Worm (Caenorhabditis elegans) whole organism, L4/young adult: ENCODE results near the gene Y105C5B.9.

Source experiments
- W03F9.2 ChIP-seq: fragments of 150-350 bp; optimal IDR thresholded peaks from 2 replicates; lab custom pipeline; 2014; ENCODE audit warnings: missing biosample characterization, missing genetic modification characterization
- dao-5 ChIP-seq: sonication (generic microtip); optimal IDR thresholded peaks from 2 replicates; lab custom pipeline; 2016; ENCODE audit warnings: missing genotype, missing genetic modification characterization, moderate library complexity, missing compliant biosample characterization
- him-1 ChIP-seq: sonication (generic microtip); optimal IDR thresholded peaks from 2 replicates; lab custom pipeline; 2016; ENCODE audit warnings: missing genotype, missing genetic modification reagents, missing genetic modification characterization, missing compliant biosample characterization

Y105C5B.9 gene

DNA sequence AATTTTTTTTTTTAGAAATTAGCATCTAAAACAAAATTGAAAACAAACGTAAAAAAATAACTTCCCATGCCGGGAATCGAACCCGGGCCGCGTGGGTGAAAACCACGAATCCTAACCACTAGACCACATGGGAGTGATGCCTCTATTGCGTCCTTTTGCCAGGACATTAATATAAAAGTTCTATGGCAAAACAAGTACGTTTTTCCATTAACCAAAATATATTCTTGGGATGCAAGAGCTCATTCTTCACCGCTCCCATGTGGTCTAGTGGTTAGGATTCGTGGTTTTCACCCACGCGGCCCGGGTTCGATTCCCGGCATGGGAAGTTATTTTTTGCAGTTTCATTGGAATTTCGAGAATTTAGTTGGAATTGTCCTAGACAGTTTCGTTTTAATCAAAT, 2.7 kb downstream of the Y105C5B.9 start:
- peak; percentile 8 for TF ChIP-seq dao-5 (tag; lab: Kevin White, UChicago)

DNA sequence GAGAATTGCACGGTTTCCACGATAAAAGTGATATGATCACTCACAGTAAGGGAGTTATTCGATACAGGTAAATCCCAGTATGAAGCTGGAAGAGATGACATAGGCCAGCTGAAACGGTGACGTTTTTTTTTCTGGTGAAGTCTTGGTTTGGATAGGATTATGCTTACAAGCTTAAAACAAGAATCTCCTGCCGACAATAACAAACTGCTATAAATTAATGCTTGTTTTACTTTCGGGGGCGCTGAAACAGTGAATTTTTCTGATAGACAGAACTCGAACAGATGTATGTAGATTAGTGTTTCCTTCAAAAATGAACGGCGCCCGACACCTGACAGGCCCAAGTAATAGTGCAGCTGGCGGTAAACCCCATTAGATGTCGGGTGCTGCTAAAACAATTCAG, 3.4 kb downstream of the Y105C5B.9 start, which contains the start of gene srv-16:
TSS of gene srv-16 (minus strand) at position 101 of the 400 bp plus-strand sequence.
- TF ChIP-seq dao-5 (tag; lab: Kevin White, UChicago) (no peak), W03F9.2 (tag; lab: Kevin White, UChicago) (no peak), him-1 (no peak)

DNA sequence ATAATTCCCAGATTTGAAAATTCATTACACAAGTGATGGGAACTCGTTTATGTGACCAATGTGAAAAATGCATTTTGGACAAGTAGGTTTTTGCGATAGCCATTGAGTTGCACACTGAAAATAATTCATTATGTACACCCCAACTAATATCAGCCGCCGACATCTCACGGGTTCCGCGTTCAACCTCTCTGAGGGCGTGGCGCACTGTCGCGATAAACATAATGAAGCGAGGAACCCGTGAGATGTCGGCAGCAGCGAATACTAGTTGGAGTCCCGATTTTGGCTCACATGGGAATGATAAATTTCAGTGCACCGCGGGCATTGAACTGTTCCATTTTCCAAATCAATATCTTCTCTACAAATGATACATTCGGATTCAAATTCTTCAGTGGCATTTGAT, 6.7 kb downstream of the Y105C5B.9 start:
- no peak for TF ChIP-seq dao-5 (tag; lab: Kevin White, UChicago)
- no peak for TF ChIP-seq him-1
- no peak for TF ChIP-seq W03F9.2 (tag; lab: Kevin White, UChicago)

- TF ChIP-seq W03F9.2 (tag; lab: Kevin White, UChicago) (no peak), dao-5 (tag; lab: Kevin White, UChicago) (no peak), him-1 (no peak)
Measured at ce11 chrIV:15938471-15938870, 8.1 kb downstream of the Y105C5B.9 start.

DNA sequence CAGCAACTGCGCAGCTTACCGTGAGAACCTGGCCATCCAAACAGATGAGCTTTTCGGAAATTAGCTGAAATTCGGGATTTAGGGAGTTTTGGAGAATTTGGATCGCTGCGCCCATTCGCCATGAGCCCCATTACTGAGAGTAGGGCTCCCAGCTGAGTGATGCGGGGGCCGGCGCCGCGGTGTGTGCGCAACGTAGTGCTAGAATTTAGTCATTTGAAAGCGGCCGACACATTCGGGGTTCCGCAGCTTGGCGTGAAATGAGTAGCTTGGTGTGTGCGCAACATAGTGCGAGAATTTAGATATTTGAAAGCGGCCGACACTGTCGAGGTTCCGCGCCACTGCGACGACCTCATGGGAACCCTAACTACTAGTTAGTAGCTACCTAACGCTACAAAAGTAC, 10.4 kb downstream of the Y105C5B.9 start:
- TF ChIP-seq W03F9.2 (tag; lab: Kevin White, UChicago) (no peak), him-1 (no peak), dao-5 (tag; lab: Kevin White, UChicago) (no peak)

- TF ChIP-seq dao-5 (tag; lab: Kevin White, UChicago) (no peak), him-1 (no peak), W03F9.2 (tag; lab: Kevin White, UChicago) (no peak)
Measured at ce11 chrIV:15941403-15941802, 11.0 kb downstream of the Y105C5B.9 start, which contains the start of gene Y105C5B.11. Y105C5B.11 (minus strand) TSS chrIV:15941503.

DNA sequence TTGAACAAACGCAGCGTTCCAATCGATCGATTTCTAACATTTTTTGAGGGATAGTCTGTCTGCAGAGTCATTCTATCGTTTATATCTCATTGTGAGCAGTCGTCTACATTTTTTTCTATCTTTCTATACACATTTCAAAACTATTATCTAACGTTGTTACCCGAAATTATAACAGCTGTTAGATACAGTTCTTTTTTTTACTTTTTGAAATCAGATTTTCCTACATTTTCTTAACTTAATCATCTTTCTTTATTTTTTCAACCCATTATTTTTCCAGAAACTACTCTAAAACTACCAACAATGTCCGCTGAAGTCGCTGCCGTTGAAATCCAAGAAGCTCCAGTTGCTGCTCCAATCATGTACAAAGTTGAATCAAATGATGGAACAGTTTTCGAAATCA, 16.1 kb downstream of the Y105C5B.9 start, which contains the start of gene skr-10:
TSS of gene skr-10 (plus strand) at position 301 of the 400 bp plus-strand sequence.
- TF ChIP-seq dao-5 (tag; lab: Kevin White, UChicago) (no peak), W03F9.2 (tag; lab: Kevin White, UChicago) (no peak), him-1 (no peak)

DNA sequence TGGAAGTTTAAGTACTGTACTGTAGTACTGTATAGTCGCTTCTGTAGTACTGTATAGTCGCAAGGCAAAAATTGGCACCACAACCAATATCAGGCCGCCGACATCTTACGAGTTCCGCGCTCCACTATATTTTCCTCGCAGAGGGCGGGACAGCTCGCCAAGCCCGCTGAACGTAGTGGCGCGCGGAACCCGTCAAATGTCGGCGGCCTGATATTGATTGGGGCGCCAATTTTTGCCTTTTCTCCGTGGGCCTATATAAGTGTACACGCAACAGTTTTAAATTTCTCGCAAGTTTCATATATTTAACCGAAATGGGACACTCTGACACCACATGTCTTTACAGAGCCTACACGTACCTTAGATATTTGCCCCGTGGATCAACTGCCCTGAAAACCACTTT, 19.6 kb downstream of the Y105C5B.9 start:
- TF ChIP-seq him-1 = no peak
- no peak for TF ChIP-seq dao-5 (tag; lab: Kevin White, UChicago)

DNA sequence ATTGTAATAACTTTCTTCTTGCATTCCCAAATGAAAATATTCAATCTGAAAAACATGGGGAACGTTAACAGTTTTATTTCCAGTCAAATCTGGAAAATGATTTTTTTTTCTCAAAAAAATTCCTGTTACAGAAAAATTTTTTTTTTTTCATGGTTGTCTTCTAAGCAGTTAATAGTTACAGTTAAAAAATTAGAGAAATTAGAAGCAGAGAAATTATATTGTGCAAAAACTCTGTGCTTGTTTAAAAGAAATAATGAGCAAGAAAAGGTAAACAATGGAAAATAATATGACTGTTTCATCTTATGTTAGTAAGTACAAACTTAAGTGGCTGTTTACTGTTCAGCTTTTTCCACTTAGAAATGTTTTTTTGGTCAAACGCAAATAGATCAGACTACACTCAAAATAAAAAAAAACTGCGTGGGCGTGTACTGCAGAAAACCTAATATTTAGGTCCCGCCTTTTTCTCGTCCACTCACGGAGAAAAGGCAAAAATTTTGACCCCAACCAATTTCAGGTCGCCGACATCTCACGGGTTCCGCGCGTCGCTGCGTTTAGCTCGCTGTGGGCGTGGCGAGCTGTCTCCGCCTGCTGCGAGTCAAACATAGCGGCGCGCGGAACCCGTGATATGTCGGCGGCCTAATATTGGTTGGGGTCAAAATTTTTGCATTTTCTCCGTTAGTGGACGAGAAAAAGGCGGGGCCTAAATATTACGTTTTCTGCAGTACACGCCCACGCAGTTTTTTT, 20.6 kb downstream of the Y105C5B.9 start, which contains the start of gene ifas-3:
TSS of gene ifas-3 (minus strand) at position 51 of the 744 bp plus-strand sequence.
- TF ChIP-seq W03F9.2 (tag; lab: Kevin White, UChicago) (no peak), dao-5 (tag; lab: Kevin White, UChicago) (no peak), him-1 (no peak)

DNA sequence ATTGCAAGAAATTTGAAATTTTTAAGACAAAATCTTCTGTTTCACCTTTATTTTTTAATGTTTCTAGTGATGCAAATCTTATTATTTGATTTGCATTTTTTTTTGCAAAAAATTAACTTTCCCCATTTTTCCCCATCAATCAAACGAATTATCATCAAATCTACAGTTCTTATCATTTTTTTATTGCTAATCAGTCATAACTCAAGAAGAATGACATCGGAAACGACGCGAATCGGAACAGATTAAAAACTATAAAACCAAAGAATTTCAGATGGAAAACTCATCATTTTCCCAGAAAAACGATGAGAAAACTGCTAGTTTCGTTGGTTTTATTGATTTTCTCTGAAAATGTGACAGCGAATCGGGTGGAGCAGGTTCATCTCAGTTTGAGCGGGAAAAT, 21.3 kb downstream of the Y105C5B.9 start, which contains the start of gene Y105C5B.15:
TSS of gene Y105C5B.15 (plus strand) at position 297 of the 400 bp plus-strand sequence.
- no peak for TF ChIP-seq him-1
- no peak for TF ChIP-seq W03F9.2 (tag; lab: Kevin White, UChicago)
- TF ChIP-seq dao-5 (tag; lab: Kevin White, UChicago) = no peak

DNA sequence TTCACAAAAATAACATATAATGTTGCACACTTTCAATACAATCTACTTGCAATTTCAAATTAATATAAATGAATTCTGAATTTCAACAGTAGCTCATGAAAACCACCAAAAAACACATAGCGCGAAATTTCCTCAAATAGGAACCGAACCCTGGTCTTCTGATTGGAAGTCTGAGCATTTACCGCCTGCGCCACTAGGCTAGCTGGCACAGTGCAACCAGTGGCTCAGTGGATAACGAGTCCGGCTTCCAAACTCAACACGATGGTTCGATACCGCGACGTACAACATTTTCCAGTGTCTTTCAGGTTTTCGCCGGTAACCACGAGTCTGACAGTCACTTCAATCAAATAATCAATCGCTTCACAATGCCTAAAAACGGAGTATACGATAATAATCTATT, 23.3 kb downstream of the Y105C5B.9 start:
- TF ChIP-seq W03F9.2 (tag; lab: Kevin White, UChicago) (no peak), dao-5 (tag; lab: Kevin White, UChicago) (no peak), him-1 (no peak)

- TF ChIP-seq him-1 = no peak
- TF ChIP-seq W03F9.2 (tag; lab: Kevin White, UChicago) = no peak
- TF ChIP-seq dao-5 (tag; lab: Kevin White, UChicago) = no peak
Measured at ce11 chrIV:15955349-15955748, 25.0 kb downstream of the Y105C5B.9 start.

DNA sequence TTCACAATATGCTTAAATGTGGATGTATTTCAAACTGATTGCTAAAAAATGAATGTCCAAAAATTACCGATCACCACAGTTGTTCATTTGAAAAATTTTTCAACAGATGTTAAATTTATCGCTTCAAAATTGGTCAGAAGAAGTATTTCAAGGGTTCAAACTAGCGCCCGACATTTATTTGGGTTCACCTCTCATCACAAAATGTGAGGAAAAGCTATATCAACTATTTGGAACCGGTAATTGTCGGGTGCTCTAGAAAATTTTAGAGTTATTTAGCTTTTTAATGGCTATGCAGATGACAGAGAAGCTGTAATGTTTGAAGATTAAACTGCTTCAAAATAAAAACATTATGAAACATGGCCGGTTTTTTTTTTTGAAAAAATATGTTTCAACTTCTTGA, 30.7 kb downstream of the Y105C5B.9 start:
- TF ChIP-seq W03F9.2 (tag; lab: Kevin White, UChicago) (no peak), him-1 (no peak), dao-5 (tag; lab: Kevin White, UChicago) (no peak)

DNA sequence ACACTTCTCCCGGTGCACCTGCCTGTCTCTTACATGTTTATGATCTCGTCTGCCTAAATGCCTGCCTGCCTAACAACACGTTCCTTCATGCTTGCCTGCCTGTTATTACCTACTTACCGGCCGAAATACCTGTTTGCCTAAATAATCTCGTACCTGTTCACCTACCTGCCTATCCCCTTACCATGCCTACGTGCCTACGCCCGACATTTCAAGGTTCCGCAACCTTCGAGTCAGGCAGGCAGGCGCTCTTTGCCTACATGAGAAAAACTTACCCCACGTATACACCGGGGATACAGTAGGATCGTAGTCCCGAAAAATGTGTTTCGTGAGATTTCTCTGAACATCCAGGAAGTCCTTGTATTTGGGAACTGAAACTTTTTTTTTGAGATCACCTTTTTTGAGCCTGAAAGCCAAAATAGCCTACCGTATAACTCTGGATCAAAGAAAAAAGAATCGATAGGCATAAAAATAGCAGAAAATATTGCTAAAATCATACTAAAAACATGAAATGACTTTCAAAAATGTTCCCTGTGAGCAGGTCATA, 31.9 kb downstream of the Y105C5B.9 start, which contains the start of gene lgc-19:
TSS of gene lgc-19 (minus strand) at position 494 of the 544 bp plus-strand sequence.
- no peak for TF ChIP-seq him-1
- no peak for TF ChIP-seq dao-5 (tag; lab: Kevin White, UChicago)
- no peak for TF ChIP-seq W03F9.2 (tag; lab: Kevin White, UChicago)
